Fruit fly (Drosophila melanogaster) whole organism, embryonic: ENCODE measurements around the gene Hap40.
A peak's percentile ranks its signal among the peaks of the same experiment; 100 is the strongest.

ENCODE experiments used
- Bgb ChIP-seq: fragments of 200-800 bp; sonication (Bioruptor generic); IDR thresholded peaks from 2 replicates; pipeline ENCODE4 v1.3.6; 2022; ENCODE audit warnings: missing biosample characterization, missing genetic modification characterization; ENCODE audit not compliant: partially characterized antibody
- CG11247 ChIP-seq: fragments of 200-800 bp; sonication (Bioruptor generic); IDR thresholded peaks from 2 replicates; pipeline ENCODE4 v1.3.6; 2022; ENCODE audit warnings: missing biosample characterization, missing genetic modification characterization
- CG11695 ChIP-seq: fragments of 200-800 bp; sonication (Bioruptor generic); IDR thresholded peaks from 3 replicates; pipeline ENCODE4 v1.3.6; 2022; ENCODE audit warnings: missing biosample characterization, missing genetic modification characterization
- CG12219 ChIP-seq: fragments of 200-800 bp; sonication (Bioruptor generic); optimal IDR thresholded peaks from 3 replicates; lab custom pipeline; 2018; ENCODE audit warnings: missing biosample characterization, mild to moderate bottlenecking, missing genetic modification characterization
- CG13424 ChIP-seq: fragments of 200-800 bp; sonication (Bioruptor generic); optimal IDR thresholded peaks from 2 replicates; lab custom pipeline; 2019; ENCODE audit warnings: missing biosample characterization, mild to moderate bottlenecking, missing genetic modification characterization, moderate library complexity
- CG14710 ChIP-seq: fragments of 200-800 bp; sonication (Bioruptor generic); optimal IDR thresholded peaks from 3 replicates; lab custom pipeline; 2019; ENCODE audit warnings: missing biosample characterization, mild to moderate bottlenecking, missing genetic modification characterization, moderate library complexity
- CG17829 ChIP-seq: fragments of 200-800 bp; optimal IDR thresholded peaks from 2 replicates; lab custom pipeline; 2019; ENCODE audit warnings: missing biosample characterization, mild to moderate bottlenecking, missing genetic modification characterization, moderate library complexity
- CG18619 ChIP-seq: fragments of 200-800 bp; sonication (Bioruptor generic); optimal IDR thresholded peaks from 3 replicates; lab custom pipeline; 2017; ENCODE audit warnings: missing biosample characterization, mild to moderate bottlenecking, missing genetic modification characterization
- CG2129 ChIP-seq: fragments of 200-800 bp; sonication (Bioruptor generic); IDR thresholded peaks from 2 replicates; pipeline ENCODE4 v1.3.6; 2022; ENCODE audit warnings: missing biosample characterization, missing genetic modification characterization; ENCODE audit not compliant: partially characterized antibody
- CG2199 ChIP-seq: fragments of 200-800 bp; sonication (Bioruptor generic); IDR thresholded peaks from 3 replicates; pipeline ENCODE4 v1.3.6; 2022; ENCODE audit warnings: missing biosample characterization, missing genetic modification characterization
- CG31441 ChIP-seq: fragments of 200-800 bp; sonication (Bioruptor generic); IDR thresholded peaks from 2 replicates; pipeline ENCODE4 v1.3.6; 2022; ENCODE audit warnings: missing biosample characterization, missing genetic modification characterization
- CG3163 ChIP-seq: fragments of 200-800 bp; sonication (Bioruptor generic); optimal IDR thresholded peaks from 3 replicates; lab custom pipeline; 2016; ENCODE audit warnings: missing biosample characterization, missing genetic modification characterization
- CG3281 ChIP-seq: fragments of 200-800 bp; sonication (Bioruptor generic); optimal IDR thresholded peaks from 3 replicates; lab custom pipeline; 2017; ENCODE audit warnings: missing biosample characterization, mild to moderate bottlenecking, missing genetic modification characterization
- CG3407 ChIP-seq: fragments of 200-800 bp; sonication (Bioruptor generic); optimal IDR thresholded peaks from 2 replicates; lab custom pipeline; 2018; ENCODE audit warnings: missing biosample characterization, mild to moderate bottlenecking, missing genetic modification characterization
- CG4404 ChIP-seq: fragments of 200-800 bp; sonication (Bioruptor generic); IDR thresholded peaks from 2 replicates; pipeline ENCODE4 v1.3.6; 2022; ENCODE audit warnings: missing biosample characterization, missing genetic modification characterization
- CG4424 ChIP-seq: fragments of 200-800 bp; sonication (Bioruptor generic); optimal IDR thresholded peaks from 3 replicates; lab custom pipeline; 2016; ENCODE audit warnings: missing biosample characterization, missing genetic modification characterization
- CG6791 ChIP-seq: fragments of 200-800 bp; sonication (Bioruptor generic); IDR thresholded peaks from 3 replicates; pipeline ENCODE4 v1.3.6; 2022; ENCODE audit warnings: missing biosample characterization, missing genetic modification characterization; ENCODE audit not compliant: partially characterized antibody
- CG7372 ChIP-seq: fragments of 200-800 bp; sonication (Bioruptor generic); IDR thresholded peaks from 2 replicates; pipeline ENCODE4 v1.3.6; 2022; ENCODE audit warnings: missing biosample characterization, missing genetic modification characterization
- CG9727 ChIP-seq: fragments of 200-800 bp; sonication (Bioruptor generic); optimal IDR thresholded peaks from 3 replicates; lab custom pipeline; 2017; ENCODE audit warnings: missing biosample characterization, mild to moderate bottlenecking, missing genetic modification characterization
- CG9817 ChIP-seq: fragments of 200-800 bp; sonication (Bioruptor generic); optimal IDR thresholded peaks from 2 replicates; lab custom pipeline; 2018; ENCODE audit warnings: missing biosample characterization, mild to moderate bottlenecking, missing genetic modification characterization, moderate library complexity
- CkIIα-i1 ChIP-seq: fragments of 200-800 bp; sonication (Bioruptor generic); IDR thresholded peaks from 2 replicates; pipeline ENCODE4 v1.3.6; 2022; ENCODE audit warnings: missing biosample characterization, missing genetic modification characterization
- Drgx ChIP-seq: fragments of 200-800 bp; sonication (Bioruptor generic); IDR thresholded peaks from 2 replicates; pipeline ENCODE4 v1.3.6; 2022; ENCODE audit warnings: missing biosample characterization, missing genetic modification characterization
- Eip74EF ChIP-seq, 2 experiments: fragments of 200-800 bp in 1 of 2; fragments of >200 bp in 1 of 2; sonication (Bioruptor generic) in 1 of 2; optimal IDR thresholded peaks; 2 replicates each; lab custom pipeline; 2017 to 2019; ENCODE audit warnings: missing biosample characterization in 2 of 2, missing genetic modification characterization in 2 of 2, mild to moderate bottlenecking in 1 of 2, moderate library complexity in 1 of 2
- Kr ChIP-seq: fragments of 200-800 bp; sonication (Bioruptor generic); optimal IDR thresholded peaks from 2 replicates; lab custom pipeline; 2017; ENCODE audit warnings: missing biosample characterization, mild to moderate bottlenecking, missing genetic modification characterization
- Lhr ChIP-seq: fragments of 200-800 bp; sonication (Bioruptor generic); optimal IDR thresholded peaks from 3 replicates; lab custom pipeline; 2017; ENCODE audit warnings: mild to moderate bottlenecking, missing biosample characterization, missing genetic modification reagents, missing genetic modification characterization
- Mes4 ChIP-seq: fragments of 200-800 bp; sonication (Bioruptor generic); optimal IDR thresholded peaks from 2 replicates; lab custom pipeline; 2016; ENCODE audit warnings: missing biosample characterization, missing genetic modification characterization
- Optix ChIP-seq: fragments of 200-800 bp; sonication (Bioruptor generic); IDR thresholded peaks from 3 replicates; pipeline ENCODE4 v1.3.6; 2022; ENCODE audit warnings: missing biosample characterization, missing genetic modification characterization
- PHDP ChIP-seq: fragments of 200-800 bp; sonication (Bioruptor generic); optimal IDR thresholded peaks from 3 replicates; lab custom pipeline; 2018; ENCODE audit warnings: missing biosample characterization, mild to moderate bottlenecking, missing genetic modification characterization, moderate library complexity
- Ssrp ChIP-seq: fragments of 200-800 bp; sonication (Bioruptor generic); optimal IDR thresholded peaks from 2 replicates; lab custom pipeline; 2018; ENCODE audit warnings: missing biosample characterization, mild to moderate bottlenecking, missing genetic modification characterization, moderate library complexity
- Stat92E ChIP-seq, 3 experiments: fragments of >200 bp in 2 of 3; fragments of 200-800 bp in 1 of 3; sonication (Bioruptor generic) in 1 of 3; optimal IDR thresholded peaks; 2 replicates each; lab custom pipeline; 2017 to 2019; ENCODE audit warnings: missing biosample characterization in 3 of 3, missing genetic modification characterization in 3 of 3, mild to moderate bottlenecking in 1 of 3, moderate library complexity in 1 of 3
- amos ChIP-seq: fragments of 200-800 bp; sonication (Bioruptor generic); IDR thresholded peaks from 2 replicates; pipeline ENCODE4 v1.3.6; 2022; ENCODE audit warnings: missing biosample characterization, missing genetic modification characterization; ENCODE audit not compliant: partially characterized antibody
- ara ChIP-seq: fragments of 200-800 bp; sonication (Bioruptor generic); IDR thresholded peaks from 2 replicates; pipeline ENCODE4 v1.3.6; 2022; ENCODE audit warnings: missing biosample characterization, missing genetic modification characterization
- cato ChIP-seq: fragments of 200-800 bp; sonication (Bioruptor generic); optimal IDR thresholded peaks from 2 replicates; lab custom pipeline; 2016; ENCODE audit warnings: missing biosample characterization, missing genetic modification characterization, borderline replicate concordance
- caup ChIP-seq: fragments of 200-800 bp; sonication (Bioruptor generic); optimal IDR thresholded peaks from 3 replicates; lab custom pipeline; 2017; ENCODE audit warnings: missing biosample characterization, mild to moderate bottlenecking, missing genetic modification characterization, moderate library complexity; ENCODE audit not compliant: severe bottlenecking
- exex ChIP-seq: fragments of 200-800 bp; sonication (Bioruptor generic); optimal IDR thresholded peaks from 4 replicates; lab custom pipeline; 2018; ENCODE audit warnings: missing biosample characterization, mild to moderate bottlenecking, missing genetic modification characterization, moderate library complexity
- fd3F ChIP-seq: fragments of 200-800 bp; sonication (Bioruptor generic); optimal IDR thresholded peaks from 2 replicates; lab custom pipeline; 2018; ENCODE audit warnings: missing biosample characterization, mild to moderate bottlenecking, missing genetic modification characterization, moderate library complexity
- ftz-f1 ChIP-seq: fragments of 200-800 bp; sonication (Bioruptor generic); optimal IDR thresholded peaks from 2 replicates; lab custom pipeline; 2016; ENCODE audit warnings: missing biosample characterization, missing genetic modification characterization
- gsb ChIP-seq: fragments of 200-800 bp; sonication (Bioruptor generic); IDR thresholded peaks from 2 replicates; pipeline ENCODE4 v1.3.6; 2022; ENCODE audit warnings: missing biosample characterization, missing genetic modification characterization
- ken ChIP-seq: fragments of 200-800 bp; sonication (Bioruptor generic); IDR thresholded peaks from 3 replicates; pipeline ENCODE4 v1.3.6; 2022; ENCODE audit warnings: missing biosample characterization, missing genetic modification characterization
- lbe ChIP-seq: fragments of 200-800 bp; sonication (Bioruptor generic); optimal IDR thresholded peaks from 2 replicates; lab custom pipeline; 2016; ENCODE audit warnings: missing biosample characterization, mild to moderate bottlenecking, missing genetic modification characterization
- lilli ChIP-seq: fragments of 200-800 bp; sonication (Bioruptor generic); optimal IDR thresholded peaks from 3 replicates; lab custom pipeline; 2016; ENCODE audit warnings: missing biosample characterization, missing genetic modification characterization
- maf-S ChIP-seq: fragments of 200-800 bp; sonication (Bioruptor generic); optimal IDR thresholded peaks from 2 replicates; lab custom pipeline; 2016; ENCODE audit warnings: missing biosample characterization, missing genetic modification characterization
- ro ChIP-seq: fragments of 200-800 bp; sonication (Bioruptor generic); IDR thresholded peaks from 2 replicates; pipeline ENCODE4 v1.3.6; 2022; ENCODE audit warnings: missing biosample characterization, missing genetic modification characterization
- sc ChIP-seq, 3 experiments: fragments of >200 bp in 2 of 3; fragments of 200-800 bp in 1 of 3; sonication (Bioruptor generic) in 1 of 3; optimal IDR thresholded peaks; 2 replicates in 2 of 3; 3 replicates in 1 of 3; lab custom pipeline; 2017; ENCODE audit warnings: mild to moderate bottlenecking in 1 of 3, missing biosample characterization in 1 of 3, missing genetic modification characterization in 1 of 3, missing genetic modification reagents in 1 of 3
- sqz ChIP-seq: fragments of 200-800 bp; sonication (Bioruptor generic); optimal IDR thresholded peaks from 3 replicates; lab custom pipeline; 2018; ENCODE audit warnings: missing biosample characterization, mild to moderate bottlenecking, missing genetic modification characterization
- sr ChIP-seq: fragments of 200-800 bp; sonication (Bioruptor generic); IDR thresholded peaks from 3 replicates; pipeline ENCODE4 v1.3.6; 2022; ENCODE audit warnings: missing biosample characterization, missing genetic modification characterization
- stc ChIP-seq: fragments of 200-800 bp; sonication (Bioruptor generic); IDR thresholded peaks from 2 replicates; pipeline ENCODE4 v1.3.6; 2022; ENCODE audit warnings: missing biosample characterization, missing genetic modification characterization
- tgo ChIP-seq: fragments of 200-800 bp; sonication (Bioruptor generic); IDR thresholded peaks from 3 replicates; pipeline ENCODE4 v1.3.6; 2022; ENCODE audit warnings: missing biosample characterization, missing genetic modification characterization
- zf30C ChIP-seq: fragments of 200-800 bp; sonication (Bioruptor generic); optimal IDR thresholded peaks from 3 replicates; lab custom pipeline; 2018; ENCODE audit warnings: missing biosample characterization, mild to moderate bottlenecking, missing genetic modification characterization

Gene Hap40

DNA sequence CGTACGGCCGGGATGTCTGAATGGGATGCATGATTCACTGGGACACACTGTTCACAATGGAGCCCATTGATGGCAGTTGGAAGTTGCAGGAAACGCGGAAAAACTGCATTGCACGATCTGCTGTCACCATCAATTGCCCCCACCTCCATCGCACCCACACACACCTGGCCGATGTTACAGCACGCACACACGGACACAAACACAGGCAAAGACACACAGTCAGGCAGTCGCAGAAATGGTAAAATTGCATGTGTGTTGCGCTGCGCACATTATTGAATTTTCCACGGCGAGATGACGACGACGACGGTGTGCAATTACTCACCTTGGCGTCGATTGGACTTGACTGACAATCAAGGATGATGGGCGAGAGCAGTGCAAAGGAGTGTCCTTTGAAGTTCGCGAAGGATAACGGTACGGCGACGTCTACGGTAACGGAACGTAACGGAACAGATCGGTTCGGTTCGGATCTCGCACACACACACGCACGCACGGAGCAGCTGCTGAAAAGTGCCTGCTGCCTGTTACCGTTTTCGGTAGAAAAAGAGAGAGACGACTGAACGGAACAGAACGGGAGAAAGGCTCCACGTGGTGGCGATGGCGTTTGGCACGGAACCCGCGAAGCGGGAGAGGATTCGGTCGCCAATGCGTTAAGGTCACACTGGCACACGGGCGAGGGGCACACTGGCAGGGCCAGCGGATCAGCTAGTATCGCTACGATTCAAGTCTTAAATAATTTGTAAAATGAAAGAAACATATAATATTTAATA is 6.2 kb downstream of the Hap40 start, which contains the start of the genes CG9281 and CG15601 (continued):
- TF ChIP-seq CG7372 (GFP tag; lab: Robert Waterston, UW): no peak
- TF ChIP-seq exex: no peak
- no peak for TF ChIP-seq CG6791 (GFP tag; lab: Robert Waterston, UW)
- no peak for TF ChIP-seq CG4404
- TF ChIP-seq amos (GFP tag; lab: Robert Waterston, UW): peak; percentile 50
- no peak for TF ChIP-seq ara (GFP tag; lab: Robert Waterston, UW)
- TF ChIP-seq sr (GFP tag; lab: Robert Waterston, UW): no peak
- no peak for TF ChIP-seq CG3163 (GFP tag; lab: Kevin White, UChicago)
- no peak for TF ChIP-seq ro (GFP tag; lab: Robert Waterston, UW)
- no peak for TF ChIP-seq CG12219 (GFP tag; lab: Kevin White, UChicago)
- no peak for TF ChIP-seq Optix
- TF ChIP-seq CG11695 (GFP tag; lab: Robert Waterston, UW): no peak
- no peak for TF ChIP-seq CG9817 (tag; lab: Kevin White, UChicago)
- TF ChIP-seq Lhr (GFP tag; lab: Kevin White, UChicago): peak; percentile 54
- no peak for TF ChIP-seq CG13424 (tag; lab: Kevin White, UChicago)
- no peak for TF ChIP-seq zf30C (GFP tag; lab: Kevin White, UChicago)
- no peak for TF ChIP-seq Eip74EF (GFP tag; optimal IDR thresholded peaks at IDR 0.05; lab: Kevin White, UChicago)
- TF ChIP-seq Ssrp (tag; lab: Kevin White, UChicago): no peak
- no peak for TF ChIP-seq ken (GFP tag; lab: Robert Waterston, UW)
- TF ChIP-seq Drgx (GFP tag; lab: Robert Waterston, UW): no peak
- no peak for TF ChIP-seq lbe (GFP tag; lab: Kevin White, UChicago)
- TF ChIP-seq CG9727 (GFP tag; lab: Kevin White, UChicago): no peak
- TF ChIP-seq sc (optimal IDR thresholded peaks at IDR 0.05; lab: Kevin White, UChicago): no peak
- no peak for TF ChIP-seq sc (GFP tag; optimal IDR thresholded peaks at IDR 0.05; lab: Kevin White, UChicago)
- TF ChIP-seq CG2199 (GFP tag; lab: Robert Waterston, UW): no peak
- peak; percentile 21 for TF ChIP-seq CG17829
- TF ChIP-seq fd3F (GFP tag; lab: Kevin White, UChicago): no peak
- no peak for TF ChIP-seq lilli (GFP tag; lab: Kevin White, UChicago)
- TF ChIP-seq maf-S: no peak
- no peak for TF ChIP-seq CG18619 (GFP tag; lab: Kevin White, UChicago)
- no peak for TF ChIP-seq gsb (GFP tag; lab: Robert Waterston, UW)
- TF ChIP-seq tgo (GFP tag; lab: Robert Waterston, UW): no peak
- TF ChIP-seq cato (GFP tag; lab: Kevin White, UChicago): no peak
- TF ChIP-seq Stat92E (GFP tag; optimal IDR thresholded peaks at IDR 0.05; lab: Kevin White, UChicago): no peak
- no peak for TF ChIP-seq sqz
- no peak for TF ChIP-seq Mes4 (GFP tag; lab: Kevin White, UChicago)
- no peak for TF ChIP-seq CkIIα-i1
- TF ChIP-seq CG3281: no peak
- TF ChIP-seq CG11247 (GFP tag; lab: Robert Waterston, UW): no peak
- no peak for TF ChIP-seq Kr (GFP tag; lab: Kevin White, UChicago)
- TF ChIP-seq CG3407: no peak
- peak; percentile 39 for TF ChIP-seq caup (GFP tag; lab: Kevin White, UChicago)
- no peak for TF ChIP-seq ftz-f1
- no peak for TF ChIP-seq stc (GFP tag; lab: Robert Waterston, UW)
- no peak for TF ChIP-seq CG2129 (GFP tag; lab: Robert Waterston, UW)
- TF ChIP-seq CG14710 (tag; lab: Kevin White, UChicago): peak; percentile 89
- no peak for TF ChIP-seq CG31441
- TF ChIP-seq CG4424: no peak
- peak; percentile 29; the same call in 1 of the 2 replicates for TF ChIP-seq Bgb (GFP tag; lab: Robert Waterston, UW)
- no peak for TF ChIP-seq PHDP (tag; lab: Kevin White, UChicago)
